Fruit fly (Drosophila melanogaster): ENCODE results near the gene Ubc2.
A peak's percentile ranks its signal among the peaks of the same experiment; 100 is the strongest.

Ubc2 gene

DNA sequence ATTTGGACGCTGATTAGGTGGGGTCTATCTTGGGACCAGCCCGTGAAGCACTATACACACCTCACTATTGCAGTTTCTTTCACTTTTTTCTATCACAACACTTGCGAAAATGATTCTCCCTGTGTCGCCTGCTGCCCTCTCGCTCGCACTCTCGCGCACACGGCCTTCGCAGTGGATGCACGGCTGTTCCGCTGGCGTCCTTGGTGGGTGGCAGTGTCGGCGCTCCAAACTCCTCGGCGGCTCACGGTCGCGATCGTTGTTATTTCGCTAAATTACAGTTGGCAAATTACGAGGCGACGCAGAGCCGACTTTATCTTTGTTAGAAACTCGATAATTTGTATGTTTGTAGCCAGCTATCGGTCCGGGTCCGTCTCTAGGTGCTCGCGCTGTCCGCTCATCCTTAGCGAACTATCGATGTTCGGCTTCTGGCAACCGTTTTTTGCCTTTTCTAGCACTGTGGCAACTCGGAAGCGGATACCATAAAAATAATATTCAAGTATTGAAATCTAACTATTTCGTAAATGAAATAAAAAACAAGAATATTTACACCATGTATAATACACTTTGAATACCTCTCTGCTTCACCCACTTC lies at the start of gene Ubc2:
Gene Ubc2, minus strand, starts transcription at position 410 of the 592 bp plus-strand sequence.
- TF ChIP-seq pan (optimal IDR thresholded peaks at IDR 0.05), result no peak
- no peak for TF ChIP-seq EcR (GFP tag; optimal IDR thresholded peaks at IDR 0.05)
- TF ChIP-seq usp (GFP tag; optimal IDR thresholded peaks at IDR 0.05), result no peak
- TF ChIP-seq Dll (optimal IDR thresholded peaks at IDR 0.05), result no peak
- no peak for TF ChIP-seq psq (optimal IDR thresholded peaks at IDR 0.05)
- TF ChIP-seq CG8478 (optimal IDR thresholded peaks at IDR 0.05), result no peak

DNA sequence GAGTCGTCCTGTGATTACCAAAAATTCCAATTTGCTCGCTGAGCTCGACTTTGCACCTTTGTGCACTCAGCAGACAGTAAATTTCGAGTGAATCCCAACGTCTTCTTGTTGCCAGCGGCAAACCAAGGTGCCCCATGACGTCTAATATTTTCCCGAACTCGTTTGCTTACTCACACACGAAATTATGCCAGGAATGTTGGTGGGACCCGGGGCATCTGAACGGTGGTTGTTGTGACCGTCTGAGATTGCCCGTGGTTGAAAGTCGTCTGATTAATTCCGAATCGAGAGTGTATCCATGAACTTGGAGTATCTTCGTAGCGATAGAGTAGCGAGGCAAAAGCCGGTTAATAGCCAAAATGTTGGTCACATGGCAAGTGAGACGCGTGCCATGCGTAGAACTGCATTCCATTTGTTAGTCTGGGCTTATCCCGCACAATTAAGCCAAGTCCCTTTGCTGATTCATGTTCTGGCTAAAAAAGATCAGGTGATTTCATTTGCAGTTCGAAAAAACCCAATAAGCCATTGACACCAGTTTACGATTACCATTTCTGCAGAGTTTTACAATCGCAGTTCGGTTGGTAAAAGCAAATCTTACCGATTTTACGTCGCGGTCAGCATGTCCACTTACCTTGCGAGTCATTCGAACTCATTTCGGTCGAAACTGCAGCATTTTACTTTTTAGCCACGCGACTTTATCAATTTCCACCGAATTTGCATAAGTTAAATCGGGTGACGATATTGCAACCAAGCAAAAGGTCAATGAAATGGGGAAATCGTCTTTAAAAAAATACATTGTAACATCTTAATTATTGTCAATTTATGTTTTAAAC lies 34.4 kb upstream of the Ubc2 start:
- TF ChIP-seq CG8478 (optimal IDR thresholded peaks at IDR 0.05), result no peak

DNA sequence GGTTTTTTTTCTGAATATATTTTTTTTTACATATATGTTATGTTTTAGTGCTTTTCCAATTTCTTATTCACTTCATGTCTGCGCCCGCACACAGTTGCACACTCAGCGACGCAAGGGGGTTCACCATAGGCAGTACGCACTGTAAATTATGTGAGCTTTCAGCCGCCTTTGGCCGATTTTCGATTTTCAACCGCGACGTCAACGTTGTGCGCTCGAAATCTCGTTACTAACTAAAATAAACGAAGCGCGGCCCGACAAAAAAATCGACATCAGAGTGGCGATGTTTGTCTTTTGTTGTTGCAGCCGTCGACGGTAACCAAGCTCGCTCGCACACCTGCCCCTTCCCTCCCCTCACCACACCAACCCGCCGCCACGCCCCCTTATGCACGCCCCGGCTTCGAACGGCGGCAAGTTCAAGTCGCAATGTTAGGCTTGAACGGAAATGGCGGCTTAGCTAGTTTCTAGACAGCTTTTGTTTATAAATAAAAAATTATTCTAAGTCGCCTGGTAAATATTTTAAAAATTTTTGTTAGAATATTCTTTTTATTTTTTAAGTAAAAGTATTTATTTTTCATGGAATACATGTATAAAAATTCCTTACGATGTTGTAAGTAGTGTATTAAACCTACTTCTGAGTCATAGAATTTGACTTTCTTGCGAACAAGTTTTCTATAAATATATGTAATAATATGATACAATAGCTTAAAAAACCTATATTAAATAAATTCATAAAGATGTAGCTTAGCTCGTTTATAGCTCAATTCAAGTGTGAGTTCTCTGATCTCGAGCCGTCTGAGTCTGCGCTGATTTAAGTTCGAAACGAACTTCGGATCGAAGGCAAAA lies 33.3 kb upstream of the Ubc2 start, which contains the start of gene CG31869:
Gene CG31869, minus strand, starts transcription at position 233 of the 843 bp plus-strand sequence.
- TF ChIP-seq Dll (optimal IDR thresholded peaks at IDR 0.05) (peak; percentile 33), usp (GFP tag; optimal IDR thresholded peaks at IDR 0.05) (no peak), EcR (GFP tag; optimal IDR thresholded peaks at IDR 0.05) (no peak), pan (optimal IDR thresholded peaks at IDR 0.05) (no peak), psq (optimal IDR thresholded peaks at IDR 0.05) (no peak), CG8478 (optimal IDR thresholded peaks at IDR 0.05) (no peak)

DNA sequence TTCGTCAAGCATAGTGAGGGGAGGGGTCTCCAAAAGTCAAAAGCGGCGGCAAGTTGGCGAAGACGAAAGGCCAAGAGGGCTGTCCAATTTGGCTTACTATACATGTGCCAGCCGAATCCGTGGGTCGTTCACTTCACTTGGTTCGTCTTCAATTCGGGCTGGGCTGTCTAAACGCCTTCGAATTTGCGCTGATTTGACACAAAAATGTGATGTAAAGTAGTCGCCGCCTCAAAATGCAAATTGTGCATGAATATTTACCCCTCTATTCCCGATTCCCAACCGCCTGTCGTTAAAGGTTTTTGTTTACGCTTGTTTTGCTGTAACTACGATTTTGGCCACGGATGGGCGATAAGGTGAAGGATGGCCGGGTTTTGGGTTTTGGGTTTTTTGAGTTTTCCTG lies 27.9 kb upstream of the Ubc2 start:
- TF ChIP-seq usp (GFP tag; optimal IDR thresholded peaks at IDR 0.05) (no peak), pan (optimal IDR thresholded peaks at IDR 0.05) (no peak), psq (optimal IDR thresholded peaks at IDR 0.05) (no peak), Dll (optimal IDR thresholded peaks at IDR 0.05) (no peak), EcR (GFP tag; optimal IDR thresholded peaks at IDR 0.05) (no peak), CG8478 (optimal IDR thresholded peaks at IDR 0.05) (no peak)

DNA sequence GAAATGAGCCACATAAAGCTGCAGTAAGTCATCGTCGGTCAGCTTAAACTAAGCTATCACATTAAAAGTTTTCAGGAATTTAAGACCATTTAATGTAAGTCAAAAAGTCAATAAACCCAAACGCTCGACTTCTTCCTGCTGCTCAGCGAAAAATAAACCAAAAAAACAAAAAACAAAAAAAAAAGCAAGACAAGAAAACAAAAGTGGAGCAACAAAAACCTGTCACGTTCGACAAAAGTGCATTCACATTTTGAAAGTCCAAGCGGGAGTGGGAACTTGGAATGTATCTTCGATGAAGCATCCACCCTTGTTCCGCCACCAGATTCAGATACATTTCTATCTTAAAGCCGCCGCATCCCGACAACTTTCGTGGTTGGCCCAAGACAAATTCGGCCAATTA lies 26.2 kb upstream of the Ubc2 start:
- TF ChIP-seq usp (GFP tag; optimal IDR thresholded peaks at IDR 0.05) (no peak), Dll (optimal IDR thresholded peaks at IDR 0.05) (no peak)

DNA sequence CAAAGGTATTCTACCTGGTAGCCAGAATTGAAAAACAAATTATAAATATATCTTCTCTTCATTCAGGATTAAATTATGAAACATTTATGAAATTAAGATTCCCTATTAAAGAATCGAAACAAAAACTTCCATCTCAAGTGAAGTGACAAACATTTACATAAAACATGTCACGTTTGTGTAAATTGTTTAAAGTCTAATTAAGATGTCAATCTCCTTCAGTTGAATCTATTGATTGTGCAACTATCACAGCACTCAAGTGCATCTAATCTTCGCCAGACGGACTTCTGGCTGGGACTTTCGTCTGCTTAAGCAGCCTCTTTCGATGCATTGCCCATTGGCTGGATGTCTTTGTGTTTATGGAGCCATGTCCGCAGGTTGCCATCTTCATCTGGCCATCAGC lies 24.3 kb upstream of the Ubc2 start:
- TF ChIP-seq EcR (GFP tag; optimal IDR thresholded peaks at IDR 0.05), result no peak

DNA sequence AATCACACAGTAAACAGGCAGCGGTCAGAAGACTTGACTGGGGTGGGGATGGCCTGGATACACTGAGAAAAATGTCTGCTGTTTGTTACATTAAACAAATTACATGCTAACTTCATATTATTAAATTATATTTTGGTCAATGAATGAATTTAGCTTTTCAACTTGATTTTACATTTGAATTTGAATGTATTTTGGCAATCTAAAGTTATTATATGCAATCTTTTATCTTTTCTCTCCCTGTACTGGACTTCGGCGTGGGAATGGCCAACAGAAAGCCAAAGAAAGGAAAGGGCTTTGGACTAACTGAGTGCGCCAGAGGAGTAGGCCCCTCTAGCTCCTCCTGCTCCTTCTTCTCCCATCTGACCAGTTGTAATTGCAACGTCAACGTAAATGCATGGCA lies 23.5 kb upstream of the Ubc2 start:
- TF ChIP-seq EcR (GFP tag; optimal IDR thresholded peaks at IDR 0.05) (no peak), psq (optimal IDR thresholded peaks at IDR 0.05) (no peak), Dll (optimal IDR thresholded peaks at IDR 0.05) (no peak), CG8478 (optimal IDR thresholded peaks at IDR 0.05) (no peak), pan (optimal IDR thresholded peaks at IDR 0.05) (no peak), usp (GFP tag; optimal IDR thresholded peaks at IDR 0.05) (no peak)

DNA sequence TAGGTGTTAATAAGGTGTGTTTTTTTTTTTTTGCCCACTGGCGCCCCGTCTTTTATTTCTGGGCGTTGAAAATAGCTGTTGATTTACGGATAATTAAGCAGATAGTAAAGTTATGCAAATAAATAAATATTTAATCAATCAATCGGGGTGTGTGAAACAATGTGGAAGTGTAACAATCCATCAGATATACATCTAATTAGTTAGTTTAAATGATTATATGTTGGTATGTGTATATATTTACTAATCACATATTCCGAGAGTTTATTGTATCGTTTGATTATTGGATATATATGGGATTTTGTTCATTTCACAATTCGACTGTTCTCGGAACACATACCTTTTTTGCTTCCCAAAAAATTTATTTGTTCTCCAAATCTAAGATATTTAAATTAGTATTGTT lies 22.1 kb upstream of the Ubc2 start, which contains the start of gene CG31870:
Gene CG31870, plus strand, starts transcription at position 301 of the 400 bp plus-strand sequence.
- TF ChIP-seq psq (optimal IDR thresholded peaks at IDR 0.05) (no peak), CG8478 (optimal IDR thresholded peaks at IDR 0.05) (no peak), Dll (optimal IDR thresholded peaks at IDR 0.05) (no peak), usp (GFP tag; optimal IDR thresholded peaks at IDR 0.05) (no peak), pan (optimal IDR thresholded peaks at IDR 0.05) (no peak), EcR (GFP tag; optimal IDR thresholded peaks at IDR 0.05) (no peak)

DNA sequence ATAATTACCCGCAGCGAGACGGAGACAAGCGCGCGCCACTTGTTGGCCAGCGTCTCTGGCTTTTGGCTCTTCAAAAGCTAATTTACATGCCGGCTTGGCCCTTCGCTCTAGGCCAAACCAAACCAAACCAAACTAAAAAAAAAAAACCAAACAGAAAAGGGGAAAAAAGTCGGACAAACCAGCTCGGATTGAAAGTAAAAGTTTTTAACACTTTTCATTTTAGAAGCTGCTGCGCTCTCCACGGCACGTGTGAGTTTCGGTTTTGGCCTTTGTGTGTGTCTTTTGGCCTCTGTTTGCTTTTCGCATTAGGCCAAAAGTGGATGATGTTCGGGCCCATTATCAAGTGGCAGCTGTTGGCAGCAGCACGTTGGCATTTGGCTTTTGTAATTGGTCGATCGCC lies 13.4 kb upstream of the Ubc2 start:
- TF ChIP-seq usp (GFP tag; optimal IDR thresholded peaks at IDR 0.05), result no peak
- TF ChIP-seq EcR (GFP tag; optimal IDR thresholded peaks at IDR 0.05), result no peak
- no peak for TF ChIP-seq pan (optimal IDR thresholded peaks at IDR 0.05)
- TF ChIP-seq Dll (optimal IDR thresholded peaks at IDR 0.05), result no peak
- no peak for TF ChIP-seq psq (optimal IDR thresholded peaks at IDR 0.05)
- no peak for TF ChIP-seq CG8478 (optimal IDR thresholded peaks at IDR 0.05)

DNA sequence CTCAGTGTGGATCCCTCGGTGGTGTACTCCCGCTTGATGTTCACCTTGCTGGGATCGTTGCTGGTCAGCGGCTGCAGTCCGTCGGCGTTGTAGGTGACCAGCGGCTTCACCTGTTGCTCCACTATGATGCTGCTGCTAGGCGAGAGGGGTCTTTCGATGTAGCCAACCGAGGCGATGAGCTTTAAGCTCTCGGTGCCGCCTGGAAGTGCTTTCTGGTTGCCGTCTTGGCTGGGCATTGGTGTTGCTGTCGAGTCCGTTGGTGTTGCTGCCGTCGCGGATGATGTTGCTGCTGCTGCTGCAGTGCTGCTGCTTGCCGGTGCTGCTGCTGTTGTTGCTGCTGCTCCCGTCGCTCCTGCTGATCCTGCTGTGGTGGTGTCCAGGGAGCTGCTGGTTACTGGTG lies 6.2 kb upstream of the Ubc2 start:
- no peak for TF ChIP-seq pan (optimal IDR thresholded peaks at IDR 0.05)
- no peak for TF ChIP-seq CG8478 (optimal IDR thresholded peaks at IDR 0.05)
- TF ChIP-seq EcR (GFP tag; optimal IDR thresholded peaks at IDR 0.05), result no peak
- no peak for TF ChIP-seq psq (optimal IDR thresholded peaks at IDR 0.05)
- no peak for TF ChIP-seq Dll (optimal IDR thresholded peaks at IDR 0.05)
- no peak for TF ChIP-seq usp (GFP tag; optimal IDR thresholded peaks at IDR 0.05)

DNA sequence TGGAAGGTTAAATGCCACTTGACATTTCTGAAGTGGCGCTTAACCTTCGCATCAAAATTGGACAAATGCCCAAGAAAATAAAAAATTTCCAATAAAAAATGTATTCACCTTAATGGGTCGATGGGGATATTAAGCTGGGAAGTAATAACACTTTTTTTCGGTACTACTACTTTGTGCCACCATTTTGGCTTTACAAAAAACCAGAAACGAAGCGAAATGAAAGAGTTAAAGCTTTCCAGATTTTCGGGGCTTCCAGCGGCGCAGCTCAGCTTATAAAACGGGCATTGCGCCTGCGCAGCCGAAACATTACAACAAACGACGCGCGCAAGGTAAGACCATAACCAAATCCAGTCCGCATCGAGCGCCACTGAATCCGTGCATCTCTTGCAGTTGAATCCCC lies 2.8 kb upstream of the Ubc2 start, which contains the start of gene CG17127:
Gene CG17127, plus strand, starts transcription at position 301 of the 400 bp plus-strand sequence.
- TF ChIP-seq pan (optimal IDR thresholded peaks at IDR 0.05), result no peak
- TF ChIP-seq usp (GFP tag; optimal IDR thresholded peaks at IDR 0.05), result no peak
- no peak for TF ChIP-seq EcR (GFP tag; optimal IDR thresholded peaks at IDR 0.05)
- TF ChIP-seq CG8478 (optimal IDR thresholded peaks at IDR 0.05), result no peak
- TF ChIP-seq Dll (optimal IDR thresholded peaks at IDR 0.05), result no peak
- TF ChIP-seq psq (optimal IDR thresholded peaks at IDR 0.05), result no peak

DNA sequence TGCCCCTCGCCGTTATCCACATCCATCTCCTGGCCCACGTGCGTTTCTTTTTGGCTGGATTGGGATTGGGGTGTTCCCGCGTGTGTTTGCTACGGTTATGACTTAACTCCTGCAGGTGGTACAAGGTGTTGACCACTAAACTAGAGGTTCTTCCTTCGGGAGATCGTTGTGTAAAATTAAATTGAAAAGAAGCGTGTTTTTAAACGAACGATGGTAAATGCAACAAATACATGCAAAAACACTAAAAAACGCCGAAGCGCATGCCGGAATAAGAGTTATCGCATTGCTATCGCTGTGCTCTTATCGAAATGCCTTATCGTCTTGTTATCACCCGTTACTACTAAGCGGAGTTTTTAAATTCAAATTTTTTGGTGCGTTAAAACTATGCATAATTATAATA lies 1.9 kb upstream of the Ubc2 start, which contains the start of gene CG6724:
Gene CG6724, minus strand, starts transcription at position 245 of the 400 bp plus-strand sequence.
- TF ChIP-seq EcR (GFP tag; optimal IDR thresholded peaks at IDR 0.05) (no peak), usp (GFP tag; optimal IDR thresholded peaks at IDR 0.05) (no peak), CG8478 (optimal IDR thresholded peaks at IDR 0.05) (no peak), pan (optimal IDR thresholded peaks at IDR 0.05) (no peak), Dll (optimal IDR thresholded peaks at IDR 0.05) (no peak), psq (optimal IDR thresholded peaks at IDR 0.05) (no peak)
